Worm (Caenorhabditis elegans) whole organism, L2 larva: Measurements from ENCODE around the gene vep-2.

Experiments used
- R02D3.7 ChIP-seq: fragments of 150-350 bp; optimal IDR thresholded peaks from 2 replicates; lab custom pipeline; 2014; ENCODE audit warnings: missing biosample characterization, missing genetic modification characterization
- ama-1 ChIP-seq: fragments of 150-350 bp; optimal IDR thresholded peaks from 2 replicates; lab custom pipeline; 2018; ENCODE audit warnings: inconsistent platforms
- blmp-1 ChIP-seq: sonication (generic microtip); optimal IDR thresholded peaks from 2 replicates; lab custom pipeline; 2017; ENCODE audit warnings: missing genetic modification characterization, mild to moderate bottlenecking, missing compliant biosample characterization, antibody characterized with exemption, moderate library complexity; ENCODE audit not compliant: insufficient read depth
- egl-27 ChIP-seq: sonication (generic microtip); optimal IDR thresholded peaks from 3 replicates; lab custom pipeline; 2017; ENCODE audit warnings: missing biosample characterization, missing genetic modification reagents, missing genetic modification characterization
- fos-1 ChIP-seq: fragments of 150-350 bp; optimal IDR thresholded peaks from 2 replicates; lab custom pipeline; 2014; ENCODE audit warnings: missing biosample characterization, missing genetic modification characterization
- lin-13 ChIP-seq: fragments of 150-350 bp; optimal IDR thresholded peaks from 2 replicates; lab custom pipeline; 2014; ENCODE audit warnings: missing biosample characterization, missing genetic modification reagents, missing genetic modification characterization
- lsy-2 ChIP-seq, 2 experiments: fragments of 150-350 bp in 1 of 2; sonication (generic microtip) in 1 of 2; optimal IDR thresholded peaks; 2 replicates each; lab custom pipeline; 2014 to 2017; ENCODE audit warnings: missing biosample characterization in 2 of 2, missing genetic modification characterization in 2 of 2
- mdl-1 ChIP-seq, 2 experiments: fragments of 150-350 bp in 1 of 2; sonication (generic microtip) in 1 of 2; optimal IDR thresholded peaks; 2 replicates each; lab custom pipeline; 2017; ENCODE audit warnings: missing biosample characterization in 2 of 2, missing genetic modification characterization in 2 of 2
- nhr-11 ChIP-seq: fragments of 150-350 bp; optimal IDR thresholded peaks from 2 replicates; lab custom pipeline; 2014; ENCODE audit warnings: missing biosample characterization, missing genetic modification characterization
- snpc-4 ChIP-seq: fragments of 150-350 bp; optimal IDR thresholded peaks from 2 replicates; lab custom pipeline; 2014; ENCODE audit warnings: missing biosample characterization, missing genetic modification characterization
- unc-55 ChIP-seq: fragments of 150-350 bp; sonication (generic microtip); optimal IDR thresholded peaks from 3 replicates; lab custom pipeline; 2014; ENCODE audit warnings: missing biosample characterization, missing genetic modification reagents, missing genetic modification characterization
- ztf-4 ChIP-seq: fragments of 150-350 bp; optimal IDR thresholded peaks from 2 replicates; lab custom pipeline; 2014; ENCODE audit warnings: missing biosample characterization, missing genetic modification characterization

- no peak for TF ChIP-seq R02D3.7 (tag; lab: Kevin White, UChicago)
- TF ChIP-seq mdl-1 (tag; optimal IDR thresholded peaks at IDR 0.05; lab: Kevin White, UChicago), result no peak
- TF ChIP-seq lin-13, result no peak
- TF ChIP-seq ama-1 (lab: Kevin White, UChicago), result no peak
- no peak for TF ChIP-seq blmp-1
- TF ChIP-seq fos-1 (tag; lab: Kevin White, UChicago), result no peak
- TF ChIP-seq ztf-4, result no peak
- TF ChIP-seq egl-27, result no peak
- TF ChIP-seq snpc-4, result no peak
- no peak for TF ChIP-seq nhr-11 (tag; lab: Kevin White, UChicago)
- no peak for TF ChIP-seq lsy-2 (tag; optimal IDR thresholded peaks at IDR 0.05; lab: Kevin White, UChicago)
- no peak for TF ChIP-seq unc-55
These were observed 6.7 kb downstream of the vep-2 start for ce11 chrX:3634782-3635181.
